Worm (Caenorhabditis elegans) whole organism, L4/young adult: ENCODE measurements around the gene ddx-15.

Source experiments
- W03F9.2 ChIP-seq: fragments of 150-350 bp; optimal IDR thresholded peaks from 2 replicates; lab custom pipeline; 2014; ENCODE audit warnings: missing biosample characterization, missing genetic modification characterization
- dao-5 ChIP-seq: sonication (generic microtip); optimal IDR thresholded peaks from 2 replicates; lab custom pipeline; 2016; ENCODE audit warnings: missing genotype, missing genetic modification characterization, moderate library complexity, missing compliant biosample characterization
- him-1 ChIP-seq: sonication (generic microtip); optimal IDR thresholded peaks from 2 replicates; lab custom pipeline; 2016; ENCODE audit warnings: missing genotype, missing genetic modification reagents, missing genetic modification characterization, missing compliant biosample characterization

DNA sequence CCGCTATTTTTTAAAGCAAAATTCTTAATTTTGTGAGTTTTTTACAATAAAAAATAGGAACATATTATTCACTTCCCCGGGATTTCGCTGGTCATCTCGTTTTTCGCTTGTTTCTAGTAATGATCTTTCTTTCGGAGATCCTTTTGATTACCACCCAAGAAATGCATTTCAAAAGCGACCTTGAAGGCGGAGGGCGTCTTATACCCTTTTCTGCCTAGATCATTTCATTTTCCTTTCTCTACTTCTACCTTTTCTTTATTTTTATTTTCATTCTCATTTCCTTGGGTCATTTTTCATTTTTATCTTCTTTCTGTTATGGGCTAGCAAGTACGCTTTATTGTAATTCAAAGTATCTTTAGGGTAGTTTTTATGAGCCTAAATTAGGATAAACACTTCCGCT, 28.7 kb upstream of the ddx-15 start:
- no peak for TF ChIP-seq him-1 (tag; lab: Kevin White, UChicago)
- no peak for TF ChIP-seq W03F9.2 (tag; lab: Kevin White, UChicago)
- TF ChIP-seq dao-5 (tag; lab: Kevin White, UChicago), result no peak
